Worm (Caenorhabditis elegans): Measurements from ENCODE around the gene C18H7.12.

DNA sequence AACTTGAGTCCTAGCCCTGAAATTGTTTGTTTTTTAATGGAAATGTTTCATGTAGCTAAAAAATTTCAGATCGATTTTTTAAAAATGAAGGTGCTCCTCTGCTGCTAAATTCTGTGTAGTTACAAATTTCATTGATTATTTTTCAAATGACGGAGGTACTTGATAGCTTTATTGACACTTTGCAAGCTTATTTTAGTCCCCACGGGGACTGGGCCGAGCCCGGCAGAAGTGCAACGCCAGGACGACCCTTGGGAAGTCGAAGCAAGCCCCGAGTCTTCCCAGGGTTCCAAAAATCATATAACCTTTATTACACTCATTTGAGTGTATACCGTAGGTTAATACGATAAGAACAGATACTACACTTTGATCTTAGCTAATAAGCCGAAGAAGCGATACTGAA, 36.2 kb upstream of the C18H7.12 start:
- TF ChIP-seq flt-1 (GFP tag; IDR thresholded peaks at IDR 0.05) (no peak), ama-1 (optimal IDR thresholded peaks at IDR 0.05) (no peak), B0310.2 (tag; optimal IDR thresholded peaks at IDR 0.05) (no peak), ceh-13 (GFP tag; optimal IDR thresholded peaks at IDR 0.05) (no peak), ceh-36 (tag; optimal IDR thresholded peaks at IDR 0.05) (no peak), sea-1 (GFP tag; conservative IDR thresholded peaks at IDR 0.05) (no peak), hmbx-1 (tag; optimal IDR thresholded peaks at IDR 0.05) (no peak), pes-1 (GFP tag; IDR thresholded peaks at IDR 0.05) (no peak), tbx-11 (GFP tag; IDR thresholded peaks at IDR 0.05) (no peak), aly-1 (tag; optimal IDR thresholded peaks at IDR 0.05) (no peak)

All from whole organism, early embryonic.